Worm (Caenorhabditis elegans): ENCODE results near the gene clec-42.

DNA sequence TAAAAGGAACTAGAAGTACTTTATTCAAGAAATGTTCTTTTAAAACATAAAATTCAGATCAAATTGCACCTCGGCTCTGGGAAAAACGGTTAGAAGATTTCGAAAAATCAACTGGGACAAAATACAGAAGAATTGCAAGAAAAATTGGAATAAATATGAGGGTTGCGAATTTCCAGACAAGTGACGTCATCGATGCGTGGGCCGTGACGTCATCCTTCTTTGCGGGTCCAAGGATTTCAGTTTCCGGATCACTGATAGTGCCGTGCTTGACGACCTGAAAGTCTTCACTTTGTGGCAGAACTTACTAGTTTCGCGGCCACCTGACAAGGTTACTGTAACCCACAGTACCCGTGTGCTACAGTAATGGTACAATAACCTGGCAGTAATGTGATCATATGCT is 27.8 kb upstream of the clec-42 start:
- TF ChIP-seq ztf-29 (GFP tag; IDR thresholded peaks at IDR 0.05) (no peak), flt-1 (GFP tag; IDR thresholded peaks at IDR 0.05) (no peak), cog-1 (tag; optimal IDR thresholded peaks at IDR 0.05) (no peak), klf-2 (GFP tag; conservative IDR thresholded peaks at IDR 0.05) (no peak), tab-1 (GFP tag; IDR thresholded peaks at IDR 0.05) (no peak), ztf-23 (GFP tag; IDR thresholded peaks at IDR 0.05) (no peak)
